Worm (Caenorhabditis elegans) whole organism, L2 larva: ENCODE data around the gene jac-1.

Experiments used
- C34F6.9 ChIP-seq: fragments of 150-350 bp; optimal IDR thresholded peaks from 2 replicates; lab custom pipeline; 2014; ENCODE audit warnings: missing biosample characterization, missing genetic modification characterization
- R02D3.7 ChIP-seq: fragments of 150-350 bp; optimal IDR thresholded peaks from 2 replicates; lab custom pipeline; 2014; ENCODE audit warnings: missing biosample characterization, missing genetic modification characterization
- ZK546.5 ChIP-seq: sonication (generic microtip); optimal IDR thresholded peaks from 2 replicates; lab custom pipeline; 2017; ENCODE audit warnings: missing biosample characterization, missing genetic modification characterization
- aly-2 ChIP-seq: fragments of 150-350 bp; optimal IDR thresholded peaks from 2 replicates; lab custom pipeline; 2014; ENCODE audit warnings: missing biosample characterization, missing genetic modification characterization
- ama-1 ChIP-seq: fragments of 150-350 bp; optimal IDR thresholded peaks from 2 replicates; lab custom pipeline; 2018; ENCODE audit warnings: inconsistent platforms
- blmp-1 ChIP-seq: sonication (generic microtip); optimal IDR thresholded peaks from 2 replicates; lab custom pipeline; 2017; ENCODE audit warnings: missing genetic modification characterization, mild to moderate bottlenecking, missing compliant biosample characterization, antibody characterized with exemption, moderate library complexity; ENCODE audit not compliant: insufficient read depth
- ceh-16 ChIP-seq: fragments of 150-350 bp; optimal IDR thresholded peaks from 2 replicates; lab custom pipeline; 2014; ENCODE audit warnings: missing biosample characterization, missing genetic modification characterization
- crh-2 ChIP-seq: sonication (generic microtip); optimal IDR thresholded peaks from 2 replicates; lab custom pipeline; 2017; ENCODE audit warnings: missing biosample characterization, missing genetic modification characterization
- elt-3 ChIP-seq: sonication (generic microtip); optimal IDR thresholded peaks from 2 replicates; lab custom pipeline; 2017; ENCODE audit warnings: missing biosample characterization, missing genetic modification characterization
- gmeb-1 ChIP-seq: fragments of 150-350 bp; optimal IDR thresholded peaks from 2 replicates; lab custom pipeline; 2014; ENCODE audit warnings: missing biosample characterization, missing genetic modification characterization
- lin-11 ChIP-seq: fragments of 150-350 bp; sonication (generic microtip); optimal IDR thresholded peaks from 2 replicates; lab custom pipeline; 2014; ENCODE audit warnings: missing biosample characterization, missing genetic modification characterization, inconsistent platforms, mixed read lengths
- lin-13 ChIP-seq: fragments of 150-350 bp; optimal IDR thresholded peaks from 2 replicates; lab custom pipeline; 2014; ENCODE audit warnings: missing biosample characterization, missing genetic modification reagents, missing genetic modification characterization
- lsy-2 ChIP-seq, 2 experiments: fragments of 150-350 bp in 1 of 2; sonication (generic microtip) in 1 of 2; optimal IDR thresholded peaks; 2 replicates each; lab custom pipeline; 2014 to 2017; ENCODE audit warnings: missing biosample characterization in 2 of 2, missing genetic modification characterization in 2 of 2
- mdl-1 ChIP-seq, 2 experiments: fragments of 150-350 bp in 1 of 2; sonication (generic microtip) in 1 of 2; optimal IDR thresholded peaks; 2 replicates each; lab custom pipeline; 2017; ENCODE audit warnings: missing biosample characterization in 2 of 2, missing genetic modification characterization in 2 of 2
- nhr-11 ChIP-seq: fragments of 150-350 bp; optimal IDR thresholded peaks from 2 replicates; lab custom pipeline; 2014; ENCODE audit warnings: missing biosample characterization, missing genetic modification characterization
- nhr-12 ChIP-seq: fragments of 150-350 bp; optimal IDR thresholded peaks from 2 replicates; lab custom pipeline; 2014; ENCODE audit warnings: missing biosample characterization, missing genetic modification characterization
- nhr-129 ChIP-seq: fragments of 150-350 bp; optimal IDR thresholded peaks from 2 replicates; lab custom pipeline; 2014; ENCODE audit warnings: missing biosample characterization, missing genetic modification characterization
- nhr-21 ChIP-seq: fragments of 150-350 bp; optimal IDR thresholded peaks from 2 replicates; lab custom pipeline; 2014; ENCODE audit warnings: missing biosample characterization, missing genetic modification characterization
- nhr-237 ChIP-seq: fragments of 150-350 bp; optimal IDR thresholded peaks from 2 replicates; lab custom pipeline; 2014; ENCODE audit warnings: missing biosample characterization, missing genetic modification characterization
- nhr-25 ChIP-seq: fragments of 150-350 bp; sonication (generic microtip); optimal IDR thresholded peaks from 3 replicates; lab custom pipeline; 2014; ENCODE audit warnings: missing biosample characterization, missing genetic modification characterization
- nhr-6 ChIP-seq: fragments of 150-350 bp; optimal IDR thresholded peaks from 2 replicates; lab custom pipeline; 2014; ENCODE audit warnings: missing biosample characterization, missing genetic modification characterization
- nhr-77 ChIP-seq: fragments of 150-350 bp; optimal IDR thresholded peaks from 2 replicates; lab custom pipeline; 2014; ENCODE audit warnings: missing biosample characterization, missing genetic modification characterization
- peb-1 ChIP-seq: fragments of 150-350 bp; optimal IDR thresholded peaks from 2 replicates; lab custom pipeline; 2014; ENCODE audit warnings: missing biosample characterization, missing genetic modification characterization
- sma-3 ChIP-seq: sonication (generic microtip); optimal IDR thresholded peaks from 2 replicates; lab custom pipeline; 2016; ENCODE audit warnings: missing genetic modification reagents, missing genetic modification characterization, missing compliant biosample characterization
- sma-9 ChIP-seq, 2 experiments: fragments of 150-350 bp in 1 of 2; sonication (generic microtip) in 1 of 2; optimal IDR thresholded peaks; 2 replicates each; lab custom pipeline; 2014 to 2016; ENCODE audit warnings: missing genetic modification characterization in 2 of 2, mild to moderate bottlenecking in 1 of 2, missing biosample characterization in 1 of 2, missing compliant biosample characterization in 1 of 2, missing genetic modification reagents in 1 of 2, moderate library complexity in 1 of 2
- unc-39 ChIP-seq: fragments of 150-350 bp; optimal IDR thresholded peaks from 2 replicates; lab custom pipeline; 2014; ENCODE audit warnings: missing biosample characterization, missing genetic modification characterization
- unc-55 ChIP-seq: fragments of 150-350 bp; sonication (generic microtip); optimal IDR thresholded peaks from 3 replicates; lab custom pipeline; 2014; ENCODE audit warnings: missing biosample characterization, missing genetic modification reagents, missing genetic modification characterization
- zag-1 ChIP-seq: fragments of 150-350 bp; optimal IDR thresholded peaks from 2 replicates; lab custom pipeline; 2014; ENCODE audit warnings: missing biosample characterization, missing genetic modification characterization
- ztf-1 ChIP-seq: fragments of 200-800 bp; sonication (Bioruptor generic); conservative IDR thresholded peaks from 2 replicates; pipeline ENCODE4 v1.3.6; 2022; ENCODE audit warnings: missing genetic modification characterization, missing compliant biosample characterization
- ztf-4 ChIP-seq: fragments of 150-350 bp; optimal IDR thresholded peaks from 2 replicates; lab custom pipeline; 2014; ENCODE audit warnings: missing biosample characterization, missing genetic modification characterization

The jac-1 gene

ce11 chrIV:16026747-16027146 lies at the start of gene jac-1:
Gene jac-1, minus strand, starts transcription at chrIV:16026847.
- no peak for TF ChIP-seq elt-3 (tag; lab: Kevin White, UChicago)
- TF ChIP-seq aly-2: no peak
- no peak for TF ChIP-seq zag-1 (tag; lab: Kevin White, UChicago)
- no peak for TF ChIP-seq gmeb-1 (tag; lab: Kevin White, UChicago)
- TF ChIP-seq unc-39 (tag; lab: Kevin White, UChicago): no peak
- TF ChIP-seq ceh-16 (tag; lab: Kevin White, UChicago): no peak
- no peak for TF ChIP-seq nhr-21

DNA sequence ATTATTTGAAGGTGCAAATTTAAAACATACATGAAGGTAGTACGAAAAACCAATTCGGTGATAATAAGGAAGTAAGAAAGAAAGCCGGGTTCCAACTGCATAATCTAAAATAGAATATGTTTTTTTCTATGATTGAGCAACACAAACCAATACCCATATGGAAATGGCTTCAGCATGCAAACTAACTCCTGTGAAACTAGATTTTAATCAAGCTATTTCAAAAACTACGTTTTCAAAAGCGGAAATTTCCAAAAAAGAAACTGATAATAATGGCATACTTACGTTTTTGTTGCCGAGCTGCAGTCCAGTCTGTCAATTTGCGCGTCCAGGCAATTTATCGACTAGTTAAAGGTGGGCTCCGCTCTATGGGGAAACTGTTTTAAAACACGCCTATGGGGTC lies 40.7 kb upstream of the jac-1 start, which contains the start of gene Y105C5B.1418:
Gene Y105C5B.1418 (minus strand): TSS at position 101 of the 400 bp plus-strand sequence.
- TF ChIP-seq nhr-6 (tag; lab: Kevin White, UChicago) (no peak), nhr-77 (tag; lab: Kevin White, UChicago) (no peak), nhr-237 (no peak), lin-13 (GFP tag; lab: Kevin White, UChicago) (no peak), lsy-2 (tag; optimal IDR thresholded peaks at IDR 0.05; lab: Kevin White, UChicago) (no peak), nhr-11 (tag; lab: Kevin White, UChicago) (no peak), lin-11 (tag; lab: Kevin White, UChicago) (no peak)

ce11 chrIV:16060491-16060890 lies 33.8 kb upstream of the jac-1 start:
- no peak for TF ChIP-seq nhr-12 (tag; lab: Kevin White, UChicago)
- no peak for TF ChIP-seq nhr-77 (tag; lab: Kevin White, UChicago)
- no peak for TF ChIP-seq ama-1 (lab: Kevin White, UChicago)
- no peak for TF ChIP-seq sma-3 (GFP tag; lab: Kevin White, UChicago)
- no peak for TF ChIP-seq crh-2 (tag; lab: Kevin White, UChicago)
- no peak for TF ChIP-seq unc-39 (tag; lab: Kevin White, UChicago)
- TF ChIP-seq mdl-1 (tag; optimal IDR thresholded peaks at IDR 0.05; lab: Kevin White, UChicago): no peak
- no peak for TF ChIP-seq ztf-4
- TF ChIP-seq nhr-129 (tag; lab: Kevin White, UChicago): no peak
- no peak for TF ChIP-seq peb-1 (tag; lab: Kevin White, UChicago)
- TF ChIP-seq R02D3.7 (tag; lab: Kevin White, UChicago): no peak
- TF ChIP-seq nhr-25 (tag; lab: Kevin White, UChicago): no peak
- no peak for TF ChIP-seq sma-9 (GFP tag; optimal IDR thresholded peaks at IDR 0.05; lab: Kevin White, UChicago)
- TF ChIP-seq sma-9 (tag; optimal IDR thresholded peaks at IDR 0.05; lab: Kevin White, UChicago): no peak

DNA sequence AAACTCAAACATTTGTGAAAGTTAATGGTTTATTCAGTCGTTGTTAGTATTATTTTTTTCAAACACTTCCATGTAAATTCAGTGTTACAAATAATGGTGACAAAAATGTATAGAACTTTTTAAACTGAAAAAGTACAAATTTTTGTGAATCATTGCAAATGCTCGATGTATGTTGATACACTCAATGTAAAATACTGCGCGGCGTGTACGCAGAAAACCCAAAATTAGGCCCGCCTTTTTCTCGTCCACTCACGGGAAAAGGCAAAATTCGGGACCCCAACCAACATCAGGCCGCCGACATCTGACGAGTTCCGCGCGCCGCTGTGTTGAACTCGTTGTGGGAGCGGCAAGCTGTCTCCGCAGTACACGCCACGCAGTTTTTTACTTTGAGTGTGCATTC lies 32.8 kb upstream of the jac-1 start:
- TF ChIP-seq ztf-1 (GFP tag; lab: Robert Waterston, UW) (no peak), lin-13 (GFP tag; lab: Kevin White, UChicago) (no peak), ZK546.5 (tag; lab: Kevin White, UChicago) (no peak), sma-9 (GFP tag; optimal IDR thresholded peaks at IDR 0.05; lab: Kevin White, UChicago) (no peak), sma-9 (tag; optimal IDR thresholded peaks at IDR 0.05; lab: Kevin White, UChicago) (no peak), ceh-16 (tag; lab: Kevin White, UChicago) (no peak), lin-11 (tag; lab: Kevin White, UChicago) (no peak), C34F6.9 (tag; lab: Kevin White, UChicago) (no peak), nhr-12 (tag; lab: Kevin White, UChicago) (no peak), blmp-1 (tag; lab: Kevin White, UChicago) (no peak), R02D3.7 (tag; lab: Kevin White, UChicago) (no peak), nhr-6 (tag; lab: Kevin White, UChicago) (no peak)

ce11 chrIV:16048836-16049235 lies 22.2 kb upstream of the jac-1 start:
- TF ChIP-seq zag-1 (tag; lab: Kevin White, UChicago) (peak; percentile 24), C34F6.9 (tag; lab: Kevin White, UChicago) (peak; percentile 51), unc-55 (GFP tag; lab: Kevin White, UChicago) (peak; percentile 38), ama-1 (lab: Kevin White, UChicago) (no peak)

ce11 chrIV:16047468-16047867 lies 20.8 kb upstream of the jac-1 start:
- TF ChIP-seq unc-55 (GFP tag; lab: Kevin White, UChicago) (peak; percentile 54), crh-2 (tag; lab: Kevin White, UChicago) (no peak)
- TF ChIP-seq, all 48 proteins: peak for 1
